Worm (Caenorhabditis elegans): ENCODE results near the gene C39D10.2.

DNA sequence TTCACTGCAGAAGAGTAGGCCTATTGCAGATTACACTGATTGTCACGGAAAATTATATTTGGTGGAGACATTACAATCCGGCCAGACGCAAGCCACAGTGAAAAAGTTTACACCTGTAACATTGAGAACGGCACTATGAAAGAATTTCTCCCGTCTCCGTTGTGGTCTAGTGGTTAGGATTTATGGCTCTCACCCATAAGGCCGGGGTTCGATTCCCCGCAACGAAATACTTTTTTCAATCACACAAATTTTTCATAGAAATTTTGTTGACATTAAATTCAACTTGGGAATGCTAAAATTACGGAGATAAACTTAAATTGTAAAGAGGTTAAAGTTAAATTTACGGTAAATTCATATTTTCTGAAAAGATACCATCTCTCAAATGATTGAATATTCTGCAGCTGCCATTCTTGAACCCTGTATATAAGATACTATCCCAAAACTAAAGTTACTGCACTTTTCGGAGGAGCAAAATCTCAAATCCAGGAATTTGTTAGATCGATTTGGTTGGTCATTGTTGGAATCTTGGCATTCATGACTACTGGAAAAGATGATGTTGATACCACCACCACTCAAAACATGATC lies 17.5 kb downstream of the C39D10.2 start, which contains the start of gene C39D10.1:
- no peak for TF ChIP-seq ceh-9 (tag; optimal IDR thresholded peaks at IDR 0.05)
- no peak for TF ChIP-seq nhr-28 (tag; optimal IDR thresholded peaks at IDR 0.05)
- no peak for TF ChIP-seq fos-1 (tag; optimal IDR thresholded peaks at IDR 0.05)
- TF ChIP-seq fkh-10 (GFP tag; optimal IDR thresholded peaks at IDR 0.05): no peak
